Worm (Caenorhabditis elegans) whole organism, L1 larva: ENCODE measurements around the gene R01E6.7.

Experiments
- C16A3.4 ChIP-seq: fragments of 150-350 bp; optimal IDR thresholded peaks from 2 replicates; lab custom pipeline; 2014; ENCODE audit warnings: missing biosample characterization, missing genetic modification characterization
- C34B4.2 ChIP-seq: sonication (generic microtip); optimal IDR thresholded peaks from 2 replicates; lab custom pipeline; 2017; ENCODE audit warnings: mild to moderate bottlenecking, missing genetic modification characterization, missing compliant biosample characterization
- F16B12.6 ChIP-seq: fragments of 150-350 bp; optimal IDR thresholded peaks from 2 replicates; lab custom pipeline; 2014; ENCODE audit warnings: missing biosample characterization, missing genetic modification characterization
- aha-1 ChIP-seq: fragments of 150-350 bp; optimal IDR thresholded peaks from 2 replicates; lab custom pipeline; 2014; ENCODE audit warnings: missing biosample characterization, missing genetic modification characterization
- alr-1 ChIP-seq: fragments of 200-800 bp; sonication (Bioruptor generic); optimal IDR thresholded peaks from 2 replicates; lab custom pipeline; 2018; ENCODE audit warnings: borderline replicate concordance, mild to moderate bottlenecking, missing genetic modification characterization, missing compliant biosample characterization
- ama-1 ChIP-seq: fragments of 150-350 bp; optimal IDR thresholded peaks from 2 replicates; lab custom pipeline; 2014
- blmp-1 ChIP-seq: fragments of 150-350 bp; optimal IDR thresholded peaks from 2 replicates; lab custom pipeline; 2014; ENCODE audit warnings: missing biosample characterization, missing genetic modification characterization
- ceh-63 ChIP-seq: fragments of 200-800 bp; sonication (Bioruptor generic); optimal IDR thresholded peaks from 2 replicates; lab custom pipeline; 2018; ENCODE audit warnings: mild to moderate bottlenecking, missing genetic modification characterization, missing compliant biosample characterization
- ceh-90 ChIP-seq: sonication (generic microtip); optimal IDR thresholded peaks from 2 replicates; lab custom pipeline; 2016; ENCODE audit warnings: missing genetic modification characterization, missing compliant biosample characterization
- dpl-1 ChIP-seq, 3 experiments: fragments of 150-350 bp in 2 of 3; sonication (generic microtip) in 1 of 3; optimal IDR thresholded peaks; 2 replicates each; lab custom pipeline; 2014 to 2017; ENCODE audit warnings: missing biosample characterization in 3 of 3, missing genetic modification characterization in 3 of 3, missing genetic modification reagents in 3 of 3
- dsc-1 ChIP-seq: sonication (generic microtip); optimal IDR thresholded peaks from 2 replicates; lab custom pipeline; 2016; ENCODE audit warnings: mild to moderate bottlenecking, missing genetic modification characterization, missing compliant biosample characterization
- efl-1 ChIP-seq, 4 experiments: fragments of 150-350 bp; optimal IDR thresholded peaks in 3 of 4; peaks in 1 of 4; 1 replicate in 1 of 4; 2 replicates in 3 of 4; lab custom pipeline; 2014; ENCODE audit warnings: missing biosample characterization in 2 of 4, missing genetic modification characterization in 2 of 4, missing genetic modification reagents in 2 of 4
- efl-3 ChIP-seq: fragments of 200-800 bp; sonication (Bioruptor generic); optimal IDR thresholded peaks from 2 replicates; lab custom pipeline; 2018; ENCODE audit warnings: mild to moderate bottlenecking, missing genetic modification characterization, missing compliant biosample characterization
- elt-2 ChIP-seq: sonication (generic microtip); optimal IDR thresholded peaks from 2 replicates; lab custom pipeline; 2016; ENCODE audit warnings: missing genetic modification characterization, mild to moderate bottlenecking, inconsistent platforms, missing compliant biosample characterization, missing genetic modification reagents
- fkh-10 ChIP-seq: sonication (generic microtip); optimal IDR thresholded peaks from 2 replicates; lab custom pipeline; 2017; ENCODE audit warnings: missing biosample characterization, missing genetic modification reagents, missing genetic modification characterization
- fkh-4 ChIP-seq: sonication (generic microtip); optimal IDR thresholded peaks from 2 replicates; lab custom pipeline; 2016; ENCODE audit warnings: missing compliant biosample characterization, missing genetic modification characterization, borderline replicate concordance
- fos-1 ChIP-seq: fragments of 150-350 bp; optimal IDR thresholded peaks from 2 replicates; lab custom pipeline; 2014; ENCODE audit warnings: missing biosample characterization, missing genetic modification characterization
- hlh-17 ChIP-seq: fragments of 200-800 bp; sonication (Bioruptor generic); optimal IDR thresholded peaks from 2 replicates; lab custom pipeline; 2018; ENCODE audit warnings: missing genetic modification characterization, mild to moderate bottlenecking, missing compliant biosample characterization, moderate library complexity, borderline replicate concordance
- hlh-4 ChIP-seq: sonication (generic microtip); optimal IDR thresholded peaks from 2 replicates; lab custom pipeline; 2016; ENCODE audit warnings: mild to moderate bottlenecking, missing genetic modification characterization, missing compliant biosample characterization
- hpl-2 ChIP-seq: fragments of 150-350 bp; optimal IDR thresholded peaks from 2 replicates; lab custom pipeline; 2014; ENCODE audit warnings: missing biosample characterization, missing genetic modification reagents, missing genetic modification characterization
- irx-1 ChIP-seq: sonication (generic microtip); optimal IDR thresholded peaks from 2 replicates; lab custom pipeline; 2016; ENCODE audit warnings: missing genetic modification characterization, missing compliant biosample characterization
- isw-1 ChIP-seq: fragments of 200-800 bp; sonication (Bioruptor generic); IDR thresholded peaks from 2 replicates; pipeline ENCODE4 v1.3.6; 2022; ENCODE audit warnings: missing genetic modification characterization, missing compliant biosample characterization
- lin-15B ChIP-seq: fragments of 150-350 bp; sonication (generic microtip); optimal IDR thresholded peaks from 3 replicates; lab custom pipeline; 2014; ENCODE audit warnings: missing biosample characterization, missing genetic modification characterization
- lin-35 ChIP-seq, 2 experiments: fragments of 150-350 bp; optimal IDR thresholded peaks; 2 replicates each; lab custom pipeline; 2014; ENCODE audit warnings: missing biosample characterization in 2 of 2, missing genetic modification characterization in 2 of 2, missing genetic modification reagents in 2 of 2
- lir-3 ChIP-seq: sonication (generic microtip); optimal IDR thresholded peaks from 2 replicates; lab custom pipeline; 2016; ENCODE audit warnings: mild to moderate bottlenecking, missing genetic modification characterization, moderate library complexity, missing compliant biosample characterization; ENCODE audit not compliant: poor library complexity
- lsy-2 ChIP-seq, 2 experiments: fragments of 150-350 bp; optimal IDR thresholded peaks; 2 replicates each; lab custom pipeline; 2014; ENCODE audit warnings: missing biosample characterization in 2 of 2, missing genetic modification characterization in 2 of 2
- mab-9 ChIP-seq: fragments of 200-800 bp; sonication (Bioruptor generic); IDR thresholded peaks from 2 replicates; pipeline ENCODE4 v1.3.6; 2022; ENCODE audit warnings: missing genetic modification reagents, missing genetic modification characterization, missing compliant biosample characterization
- mef-2 ChIP-seq: fragments of 150-350 bp; optimal IDR thresholded peaks from 2 replicates; lab custom pipeline; 2014; ENCODE audit warnings: missing biosample characterization, missing genetic modification characterization
- nhr-11 ChIP-seq: fragments of 150-350 bp; optimal IDR thresholded peaks from 2 replicates; lab custom pipeline; 2014; ENCODE audit warnings: missing biosample characterization, missing genetic modification characterization
- nhr-12 ChIP-seq: sonication (generic microtip); optimal IDR thresholded peaks from 2 replicates; lab custom pipeline; 2017; ENCODE audit warnings: missing biosample characterization, missing genetic modification characterization
- nhr-19 ChIP-seq: fragments of 200-800 bp; sonication (Bioruptor generic); conservative IDR thresholded peaks from 2 replicates; pipeline ENCODE4 v1.3.6; 2022; ENCODE audit warnings: missing genetic modification characterization, missing compliant biosample characterization
- nhr-20 ChIP-seq: sonication (generic microtip); optimal IDR thresholded peaks from 2 replicates; lab custom pipeline; 2016; ENCODE audit warnings: mild to moderate bottlenecking, missing genetic modification characterization, missing compliant biosample characterization
- nhr-237 ChIP-seq: fragments of 150-350 bp; optimal IDR thresholded peaks from 2 replicates; lab custom pipeline; 2014; ENCODE audit warnings: missing biosample characterization, missing genetic modification characterization
- nhr-28 ChIP-seq: fragments of 150-350 bp; optimal IDR thresholded peaks from 2 replicates; lab custom pipeline; 2014; ENCODE audit warnings: missing biosample characterization, missing genetic modification characterization
- nhr-47 ChIP-seq: sonication (generic microtip); optimal IDR thresholded peaks from 2 replicates; lab custom pipeline; 2016; ENCODE audit warnings: mild to moderate bottlenecking, missing genetic modification characterization, moderate library complexity, missing compliant biosample characterization
- nhr-76 ChIP-seq: sonication (generic microtip); optimal IDR thresholded peaks from 2 replicates; lab custom pipeline; 2017; ENCODE audit warnings: missing biosample characterization, missing genetic modification characterization
- nhr-84 ChIP-seq: sonication (generic microtip); optimal IDR thresholded peaks from 2 replicates; lab custom pipeline; 2017; ENCODE audit warnings: missing biosample characterization, missing genetic modification characterization
- nhr-90 ChIP-seq: sonication (generic microtip); optimal IDR thresholded peaks from 2 replicates; lab custom pipeline; 2016; ENCODE audit warnings: mild to moderate bottlenecking, missing genetic modification characterization, missing compliant biosample characterization; ENCODE audit not compliant: poor library complexity
- pqm-1 ChIP-seq: sonication (generic microtip); optimal IDR thresholded peaks from 3 replicates; lab custom pipeline; 2017; ENCODE audit warnings: missing biosample characterization, missing genetic modification characterization
- rnt-1 ChIP-seq: sonication (generic microtip); optimal IDR thresholded peaks from 2 replicates; lab custom pipeline; 2016; ENCODE audit warnings: mild to moderate bottlenecking, missing genetic modification characterization, moderate library complexity, missing compliant biosample characterization
- skn-1 ChIP-seq: fragments of 150-350 bp; optimal IDR thresholded peaks from 2 replicates; lab custom pipeline; 2014; ENCODE audit warnings: missing biosample characterization, missing genetic modification characterization
- snpc-4 ChIP-seq: fragments of 150-350 bp; optimal IDR thresholded peaks from 2 replicates; lab custom pipeline; 2014; ENCODE audit warnings: missing biosample characterization, missing genetic modification characterization
- sox-4 ChIP-seq: sonication (generic microtip); optimal IDR thresholded peaks from 2 replicates; lab custom pipeline; 2016; ENCODE audit warnings: missing genetic modification characterization, missing compliant biosample characterization
- tbx-2 ChIP-seq: sonication (generic microtip); optimal IDR thresholded peaks from 2 replicates; lab custom pipeline; 2016; ENCODE audit warnings: missing genetic modification characterization, missing compliant biosample characterization
- unc-30 ChIP-seq: sonication (generic microtip); optimal IDR thresholded peaks from 2 replicates; lab custom pipeline; 2017; ENCODE audit warnings: missing biosample characterization, missing genetic modification characterization
- unc-86 ChIP-seq: sonication (generic microtip); optimal IDR thresholded peaks from 2 replicates; lab custom pipeline; 2016; ENCODE audit warnings: missing genetic modification characterization, missing compliant biosample characterization
- unc-98 ChIP-seq: fragments of 200-800 bp; sonication (Bioruptor generic); IDR thresholded peaks from 2 replicates; pipeline ENCODE4 v1.3.6; 2022; ENCODE audit warnings: missing genetic modification characterization, missing compliant biosample characterization
- vab-15 ChIP-seq: sonication (generic microtip); optimal IDR thresholded peaks from 2 replicates; lab custom pipeline; 2017; ENCODE audit warnings: missing genotype, mild to moderate bottlenecking, missing genetic modification characterization, missing compliant biosample characterization
- zip-4 ChIP-seq: fragments of 200-800 bp; sonication (Bioruptor generic); optimal IDR thresholded peaks from 2 replicates; lab custom pipeline; 2018; ENCODE audit warnings: mild to moderate bottlenecking, missing genetic modification characterization, moderate library complexity, missing compliant biosample characterization
- ztf-11 ChIP-seq, 2 experiments: sonication (generic microtip); optimal IDR thresholded peaks; 2 replicates each; lab custom pipeline; 2016 to 2017; ENCODE audit warnings: missing genetic modification characterization in 2 of 2, missing biosample characterization in 1 of 2, missing compliant biosample characterization in 1 of 2
- ztf-4 ChIP-seq: fragments of 150-350 bp; optimal IDR thresholded peaks from 2 replicates; lab custom pipeline; 2014; ENCODE audit warnings: missing biosample characterization, missing genetic modification characterization

Gene R01E6.7

DNA sequence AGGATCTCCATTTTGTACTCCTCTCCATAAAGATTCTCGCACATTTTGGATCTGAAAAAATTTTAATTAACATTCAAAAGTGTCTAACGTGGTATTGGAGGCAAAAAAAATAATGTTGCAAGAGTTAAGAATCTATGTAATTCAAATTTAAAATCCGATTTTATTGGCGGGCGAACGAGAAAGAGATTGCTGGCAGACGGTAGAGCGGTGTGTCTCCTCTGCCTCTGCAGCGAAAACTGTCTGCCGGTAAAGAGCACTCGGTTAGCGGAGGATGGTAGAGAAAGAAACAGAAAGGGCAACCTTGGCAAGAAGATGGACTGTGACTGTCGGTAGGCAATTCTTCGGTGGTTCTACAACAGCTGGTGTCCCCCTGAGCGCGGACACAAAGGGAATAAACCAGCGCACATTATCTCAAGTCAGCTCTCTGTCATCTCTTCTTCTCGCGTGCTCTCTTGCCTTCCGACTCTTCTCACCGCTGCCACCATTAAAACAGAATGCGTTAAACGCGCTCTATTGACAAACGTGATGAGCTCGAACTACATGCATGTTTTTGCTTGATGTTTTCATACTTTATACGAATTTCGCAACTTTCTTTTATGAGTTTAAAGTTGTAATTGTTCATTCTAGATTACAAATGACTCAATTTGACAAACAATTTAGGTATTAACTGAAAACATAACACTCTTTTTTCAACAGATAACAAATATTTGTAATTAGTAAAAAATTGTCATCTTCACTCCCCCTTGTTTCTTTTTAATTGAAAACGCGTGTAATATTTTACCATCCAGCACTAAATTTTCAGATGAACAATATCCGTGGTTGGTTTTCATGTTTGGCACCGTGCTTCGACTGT, 50.7 kb downstream of the R01E6.7 start, which contains the start of the genes cdk-4 and F18H3.1:
TSS of gene cdk-4 (minus strand) at position 51 of the 853 bp plus-strand sequence.
TSS of gene F18H3.1 (plus strand) at position 803 of the 853 bp plus-strand sequence.
- TF ChIP-seq elt-2 (tag; lab: Kevin White, UChicago) (peak; percentile 5), lin-35 (GFP tag; optimal IDR thresholded peaks at IDR 0.05; lab: Kevin White, UChicago) (peak; percentile 23 to 33), ztf-4 (tag; lab: Kevin White, UChicago) (no peak), nhr-12 (tag; lab: Kevin White, UChicago) (no peak), C34B4.2 (no peak), tbx-2 (tag; lab: Kevin White, UChicago) (peak; percentile 36), efl-3 (GFP tag; lab: Kevin White, UChicago) (no peak), lir-3 (no peak), ceh-90 (tag; lab: Kevin White, UChicago) (no peak), aha-1 (tag; lab: Kevin White, UChicago) (no peak), irx-1 (tag; lab: Kevin White, UChicago) (no peak), F16B12.6 (tag; lab: Kevin White, UChicago) (no peak), nhr-76 (tag; lab: Kevin White, UChicago) (no peak), unc-30 (tag; lab: Kevin White, UChicago) (no peak), fkh-4 (tag; lab: Kevin White, UChicago) (no peak), mab-9 (0 out of 2 replicates have a peak, but pooled peaks have one; percentile 11), nhr-20 (peak; percentile 26), C16A3.4 (tag; lab: Kevin White, UChicago) (peak; percentile 21), isw-1 (GFP tag; lab: Robert Waterston, UW) (peak; percentile 2; the same call in 1 of the 2 replicates), nhr-90 (tag; lab: Kevin White, UChicago) (peak; percentile 9), ztf-11 (tag; optimal IDR thresholded peaks at IDR 0.05; lab: Kevin White, UChicago) (peak in 1 of 2 experiments; percentile 41), hpl-2 (GFP tag; lab: Kevin White, UChicago) (no peak), nhr-28 (tag; lab: Kevin White, UChicago) (no peak), fkh-10 (no peak), dpl-1 (GFP tag; optimal IDR thresholded peaks at IDR 0.05; lab: Kevin White, UChicago) (peak in 1 of 3 experiments; percentile 9), nhr-84 (tag; lab: Kevin White, UChicago) (no peak), lsy-2 (tag; optimal IDR thresholded peaks at IDR 0.05; lab: Kevin White, UChicago) (peak in 1 of 2 experiments; percentile 61), sox-4 (tag; lab: Kevin White, UChicago) (no peak), dsc-1 (tag; lab: Kevin White, UChicago) (peak; percentile 17), nhr-19 (no peak), unc-86 (peak; percentile 5), alr-1 (tag; lab: Kevin White, UChicago) (no peak), unc-98 (GFP tag; lab: Robert Waterston, UW) (no peak), blmp-1 (tag; lab: Kevin White, UChicago) (peak; percentile 10), nhr-47 (tag; lab: Kevin White, UChicago) (peak; percentile 30), pqm-1 (tag; lab: Kevin White, UChicago) (no peak), snpc-4 (tag; lab: Kevin White, UChicago) (peak; percentile 14), vab-15 (tag; lab: Kevin White, UChicago) (no peak), nhr-237 (tag; lab: Kevin White, UChicago) (no peak), skn-1 (tag; lab: Kevin White, UChicago) (peak; percentile 51), ama-1 (no peak), mef-2 (tag; lab: Kevin White, UChicago) (no peak), hlh-4 (no peak), efl-1 (optimal IDR thresholded peaks at IDR 0.05; lab: Kevin White, UChicago) (no peak), efl-1 (GFP tag; optimal IDR thresholded peaks at IDR 0.05 in 1 of 2; lab: Kevin White, UChicago) (peak in 1 of 2 experiments; percentile 33), ceh-63 (GFP tag; lab: Kevin White, UChicago) (no peak), lin-15B (tag; lab: Kevin White, UChicago) (peak; percentile 14), fos-1 (tag; lab: Kevin White, UChicago) (no peak), hlh-17 (GFP tag; lab: Kevin White, UChicago) (no peak), rnt-1 (tag; lab: Kevin White, UChicago) (peak; percentile 30), nhr-11 (tag; lab: Kevin White, UChicago) (no peak), zip-4 (GFP tag; lab: Kevin White, UChicago) (no peak)
